Worm (Caenorhabditis elegans) whole organism, L2 larva: ENCODE results near the gene R09E12.9.

Source experiments
- C34F6.9 ChIP-seq: fragments of 150-350 bp; optimal IDR thresholded peaks from 2 replicates; lab custom pipeline; 2014; ENCODE audit warnings: missing biosample characterization, missing genetic modification characterization
- F13H6.1 ChIP-seq: sonication (generic microtip); optimal IDR thresholded peaks from 2 replicates; lab custom pipeline; 2016; ENCODE audit warnings: missing genetic modification characterization, missing compliant biosample characterization
- R02D3.7 ChIP-seq: fragments of 150-350 bp; optimal IDR thresholded peaks from 2 replicates; lab custom pipeline; 2014; ENCODE audit warnings: missing biosample characterization, missing genetic modification characterization
- Y55F3AM.14 ChIP-seq: fragments of 200-800 bp; sonication (Bioruptor generic); optimal IDR thresholded peaks from 2 replicates; lab custom pipeline; 2018; ENCODE audit warnings: mild to moderate bottlenecking, missing genetic modification characterization, missing compliant biosample characterization
- aly-2 ChIP-seq: fragments of 150-350 bp; optimal IDR thresholded peaks from 2 replicates; lab custom pipeline; 2014; ENCODE audit warnings: missing biosample characterization, missing genetic modification characterization
- ama-1 ChIP-seq: fragments of 150-350 bp; optimal IDR thresholded peaks from 2 replicates; lab custom pipeline; 2018; ENCODE audit warnings: inconsistent platforms
- blmp-1 ChIP-seq: sonication (generic microtip); optimal IDR thresholded peaks from 2 replicates; lab custom pipeline; 2017; ENCODE audit warnings: missing genetic modification characterization, mild to moderate bottlenecking, missing compliant biosample characterization, antibody characterized with exemption, moderate library complexity; ENCODE audit not compliant: insufficient read depth
- ceh-82 ChIP-seq: fragments of 150-350 bp; optimal IDR thresholded peaks from 2 replicates; lab custom pipeline; 2014; ENCODE audit warnings: missing biosample characterization, missing genetic modification characterization
- crh-2 ChIP-seq: sonication (generic microtip); optimal IDR thresholded peaks from 2 replicates; lab custom pipeline; 2017; ENCODE audit warnings: missing biosample characterization, missing genetic modification characterization
- dmd-4 ChIP-seq: sonication (generic microtip); optimal IDR thresholded peaks from 2 replicates; lab custom pipeline; 2017; ENCODE audit warnings: missing biosample characterization, missing genetic modification characterization
- egl-27 ChIP-seq: sonication (generic microtip); optimal IDR thresholded peaks from 3 replicates; lab custom pipeline; 2017; ENCODE audit warnings: missing biosample characterization, missing genetic modification reagents, missing genetic modification characterization
- elt-1 ChIP-seq: fragments of 150-350 bp; optimal IDR thresholded peaks from 2 replicates; lab custom pipeline; 2014; ENCODE audit warnings: missing biosample characterization, missing genetic modification characterization
- elt-3 ChIP-seq: sonication (generic microtip); optimal IDR thresholded peaks from 2 replicates; lab custom pipeline; 2017; ENCODE audit warnings: missing biosample characterization, missing genetic modification characterization
- fos-1 ChIP-seq: fragments of 150-350 bp; optimal IDR thresholded peaks from 2 replicates; lab custom pipeline; 2014; ENCODE audit warnings: missing biosample characterization, missing genetic modification characterization
- gmeb-1 ChIP-seq: fragments of 150-350 bp; optimal IDR thresholded peaks from 2 replicates; lab custom pipeline; 2014; ENCODE audit warnings: missing biosample characterization, missing genetic modification characterization
- lin-11 ChIP-seq: fragments of 150-350 bp; sonication (generic microtip); optimal IDR thresholded peaks from 2 replicates; lab custom pipeline; 2014; ENCODE audit warnings: missing biosample characterization, missing genetic modification characterization, inconsistent platforms, mixed read lengths
- lin-13 ChIP-seq: fragments of 150-350 bp; optimal IDR thresholded peaks from 2 replicates; lab custom pipeline; 2014; ENCODE audit warnings: missing biosample characterization, missing genetic modification reagents, missing genetic modification characterization
- lin-39 ChIP-seq: fragments of 150-350 bp; optimal IDR thresholded peaks from 2 replicates; lab custom pipeline; 2014; ENCODE audit warnings: missing biosample characterization, missing genetic modification reagents, missing genetic modification characterization
- lsy-2 ChIP-seq, 2 experiments: fragments of 150-350 bp in 1 of 2; sonication (generic microtip) in 1 of 2; optimal IDR thresholded peaks; 2 replicates each; lab custom pipeline; 2014 to 2017; ENCODE audit warnings: missing biosample characterization in 2 of 2, missing genetic modification characterization in 2 of 2
- mab-5 ChIP-seq: fragments of 150-350 bp; optimal IDR thresholded peaks from 2 replicates; lab custom pipeline; 2014; ENCODE audit warnings: missing biosample characterization, missing genetic modification characterization
- mbf-1 ChIP-seq: sonication (generic microtip); optimal IDR thresholded peaks from 2 replicates; lab custom pipeline; 2017; ENCODE audit warnings: missing biosample characterization, missing genetic modification characterization
- mdl-1 ChIP-seq, 2 experiments: fragments of 150-350 bp in 1 of 2; sonication (generic microtip) in 1 of 2; optimal IDR thresholded peaks; 2 replicates each; lab custom pipeline; 2017; ENCODE audit warnings: missing biosample characterization in 2 of 2, missing genetic modification characterization in 2 of 2
- nhr-10 ChIP-seq: sonication (generic microtip); optimal IDR thresholded peaks from 2 replicates; lab custom pipeline; 2017; ENCODE audit warnings: missing biosample characterization, missing genetic modification characterization
- nhr-12 ChIP-seq: fragments of 150-350 bp; optimal IDR thresholded peaks from 2 replicates; lab custom pipeline; 2014; ENCODE audit warnings: missing biosample characterization, missing genetic modification characterization
- nhr-129 ChIP-seq: fragments of 150-350 bp; optimal IDR thresholded peaks from 2 replicates; lab custom pipeline; 2014; ENCODE audit warnings: missing biosample characterization, missing genetic modification characterization
- nhr-21 ChIP-seq: fragments of 150-350 bp; optimal IDR thresholded peaks from 2 replicates; lab custom pipeline; 2014; ENCODE audit warnings: missing biosample characterization, missing genetic modification characterization
- nhr-23 ChIP-seq: fragments of 150-350 bp; optimal IDR thresholded peaks from 2 replicates; lab custom pipeline; 2014; ENCODE audit warnings: missing biosample characterization, missing genetic modification reagents, missing genetic modification characterization
- nhr-25 ChIP-seq: fragments of 150-350 bp; sonication (generic microtip); optimal IDR thresholded peaks from 3 replicates; lab custom pipeline; 2014; ENCODE audit warnings: missing biosample characterization, missing genetic modification characterization
- nhr-6 ChIP-seq: fragments of 150-350 bp; optimal IDR thresholded peaks from 2 replicates; lab custom pipeline; 2014; ENCODE audit warnings: missing biosample characterization, missing genetic modification characterization
- nhr-77 ChIP-seq: fragments of 150-350 bp; optimal IDR thresholded peaks from 2 replicates; lab custom pipeline; 2014; ENCODE audit warnings: missing biosample characterization, missing genetic modification characterization
- sem-4 ChIP-seq: fragments of 150-350 bp; optimal IDR thresholded peaks from 2 replicates; lab custom pipeline; 2014; ENCODE audit warnings: missing biosample characterization, missing genetic modification reagents, missing genetic modification characterization
- sma-3 ChIP-seq: sonication (generic microtip); optimal IDR thresholded peaks from 2 replicates; lab custom pipeline; 2016; ENCODE audit warnings: missing genetic modification reagents, missing genetic modification characterization, missing compliant biosample characterization
- sma-9 ChIP-seq, 2 experiments: fragments of 150-350 bp in 1 of 2; sonication (generic microtip) in 1 of 2; optimal IDR thresholded peaks; 2 replicates each; lab custom pipeline; 2014 to 2016; ENCODE audit warnings: missing genetic modification characterization in 2 of 2, mild to moderate bottlenecking in 1 of 2, missing biosample characterization in 1 of 2, missing compliant biosample characterization in 1 of 2, missing genetic modification reagents in 1 of 2, moderate library complexity in 1 of 2
- snpc-4 ChIP-seq: fragments of 150-350 bp; optimal IDR thresholded peaks from 2 replicates; lab custom pipeline; 2014; ENCODE audit warnings: missing biosample characterization, missing genetic modification characterization
- unc-39 ChIP-seq: fragments of 150-350 bp; optimal IDR thresholded peaks from 2 replicates; lab custom pipeline; 2014; ENCODE audit warnings: missing biosample characterization, missing genetic modification characterization
- unc-55 ChIP-seq: fragments of 150-350 bp; sonication (generic microtip); optimal IDR thresholded peaks from 3 replicates; lab custom pipeline; 2014; ENCODE audit warnings: missing biosample characterization, missing genetic modification reagents, missing genetic modification characterization
- unc-62 ChIP-seq: fragments of 150-350 bp; optimal IDR thresholded peaks from 2 replicates; lab custom pipeline; 2014; ENCODE audit warnings: missing biosample characterization, missing genetic modification reagents, missing genetic modification characterization
- ztf-1 ChIP-seq: fragments of 200-800 bp; sonication (Bioruptor generic); conservative IDR thresholded peaks from 2 replicates; pipeline ENCODE4 v1.3.6; 2022; ENCODE audit warnings: missing genetic modification characterization, missing compliant biosample characterization
- ztf-11 ChIP-seq: sonication (generic microtip); optimal IDR thresholded peaks from 2 replicates; lab custom pipeline; 2017; ENCODE audit warnings: missing biosample characterization, missing genetic modification characterization
- ztf-4 ChIP-seq: fragments of 150-350 bp; optimal IDR thresholded peaks from 2 replicates; lab custom pipeline; 2014; ENCODE audit warnings: missing biosample characterization, missing genetic modification characterization

R09E12.9 gene

ce11 chrV:731330-731729 lies 46.1 kb upstream of the R09E12.9 start:
- TF ChIP-seq unc-39 (tag; lab: Kevin White, UChicago) = no peak
- peak; percentile 82 for TF ChIP-seq ama-1 (lab: Kevin White, UChicago)
- TF ChIP-seq fos-1 (tag; lab: Kevin White, UChicago) = peak; percentile 83
- TF ChIP-seq egl-27 = peak; percentile 74
- TF ChIP-seq nhr-129 = peak; percentile 96
- TF ChIP-seq F13H6.1 = peak; percentile 97
- peak; percentile 94 for TF ChIP-seq Y55F3AM.14 (GFP tag; lab: Kevin White, UChicago)
- no peak for TF ChIP-seq ceh-82 (tag; lab: Kevin White, UChicago)
- peak; percentile 62 for TF ChIP-seq mab-5 (tag; lab: Kevin White, UChicago)
- peak; percentile 82 for TF ChIP-seq gmeb-1
- TF ChIP-seq dmd-4 (tag; lab: Kevin White, UChicago) = no peak
- peak; percentile 94 for TF ChIP-seq crh-2 (tag; lab: Kevin White, UChicago)
- TF ChIP-seq unc-62 (GFP tag; lab: Kevin White, UChicago) = peak; percentile 11
- TF ChIP-seq lin-13 (GFP tag; lab: Kevin White, UChicago) = peak; percentile 33
- TF ChIP-seq nhr-25 (tag; lab: Kevin White, UChicago) = peak; percentile 85
- peak; percentile 42 for TF ChIP-seq snpc-4
- peak; percentile 97 to 98 for TF ChIP-seq mdl-1 (tag; optimal IDR thresholded peaks at IDR 0.05; lab: Kevin White, UChicago)
- no peak for TF ChIP-seq lin-11
- TF ChIP-seq sma-3 (GFP tag; lab: Kevin White, UChicago) = peak; percentile 97
- peak; percentile 39 for TF ChIP-seq nhr-77 (tag; lab: Kevin White, UChicago)
- peak; percentile 95 for TF ChIP-seq nhr-21 (tag; lab: Kevin White, UChicago)
- no peak for TF ChIP-seq elt-3 (tag; lab: Kevin White, UChicago)
- TF ChIP-seq nhr-12 (tag; lab: Kevin White, UChicago) = no peak
- TF ChIP-seq C34F6.9 (tag; lab: Kevin White, UChicago) = peak; percentile 51
- TF ChIP-seq sem-4 (tag; lab: Kevin White, UChicago) = peak; percentile 48
- TF ChIP-seq ztf-4 (tag; lab: Kevin White, UChicago) = peak; percentile 89
- TF ChIP-seq elt-1 = no peak
- no peak for TF ChIP-seq ztf-1 (GFP tag; lab: Robert Waterston, UW)
- peak; percentile 99 for TF ChIP-seq sma-9 (GFP tag; optimal IDR thresholded peaks at IDR 0.05; lab: Kevin White, UChicago)
- TF ChIP-seq sma-9 (tag; optimal IDR thresholded peaks at IDR 0.05; lab: Kevin White, UChicago) = peak; percentile 46
- TF ChIP-seq lsy-2 (tag; optimal IDR thresholded peaks at IDR 0.05; lab: Kevin White, UChicago) = peak in 1 of 2 experiments; percentile 80
- peak; percentile 13 for TF ChIP-seq nhr-10
- TF ChIP-seq blmp-1 (tag; lab: Kevin White, UChicago) = peak; percentile 14
- TF ChIP-seq nhr-6 (tag; lab: Kevin White, UChicago) = peak; percentile 49
- TF ChIP-seq, all 48 proteins: peak for 25

- TF ChIP-seq sma-3 (GFP tag; lab: Kevin White, UChicago) (no peak), ztf-11 (tag; lab: Kevin White, UChicago) (no peak), dmd-4 (tag; lab: Kevin White, UChicago) (no peak), C34F6.9 (tag; lab: Kevin White, UChicago) (no peak), sem-4 (tag; lab: Kevin White, UChicago) (no peak), aly-2 (tag; lab: Kevin White, UChicago) (no peak), unc-39 (tag; lab: Kevin White, UChicago) (no peak), ama-1 (lab: Kevin White, UChicago) (no peak), snpc-4 (no peak), nhr-10 (no peak), egl-27 (no peak), gmeb-1 (no peak)
Observed at ce11 chrV:736171-736570, 41.2 kb upstream of the R09E12.9 start, which contains the start of gene srj-25. Gene srj-25 (minus strand): TSS chrV:736271.

- TF ChIP-seq lsy-2 (tag; optimal IDR thresholded peaks at IDR 0.05; lab: Kevin White, UChicago) (no peak), dmd-4 (tag; lab: Kevin White, UChicago) (no peak), nhr-25 (tag; lab: Kevin White, UChicago) (no peak), ama-1 (lab: Kevin White, UChicago) (no peak), ztf-4 (tag; lab: Kevin White, UChicago) (no peak)
Observed at ce11 chrV:738770-739169, 38.6 kb upstream of the R09E12.9 start, which contains the start of gene srj-24. Gene srj-24 (minus strand): TSS chrV:738870.

- TF ChIP-seq nhr-12 (tag; lab: Kevin White, UChicago) (no peak), mab-5 (tag; lab: Kevin White, UChicago) (no peak), sma-9 (GFP tag; optimal IDR thresholded peaks at IDR 0.05; lab: Kevin White, UChicago) (no peak), sma-9 (tag; optimal IDR thresholded peaks at IDR 0.05; lab: Kevin White, UChicago) (no peak), C34F6.9 (tag; lab: Kevin White, UChicago) (no peak), unc-55 (no peak), egl-27 (no peak), nhr-23 (tag; lab: Kevin White, UChicago) (no peak), nhr-77 (tag; lab: Kevin White, UChicago) (no peak), fos-1 (tag; lab: Kevin White, UChicago) (no peak), lin-11 (no peak), mbf-1 (tag; lab: Kevin White, UChicago) (no peak), nhr-10 (no peak), ztf-4 (tag; lab: Kevin White, UChicago) (no peak), lin-13 (GFP tag; lab: Kevin White, UChicago) (no peak), ztf-1 (GFP tag; lab: Robert Waterston, UW) (no peak), crh-2 (tag; lab: Kevin White, UChicago) (no peak), unc-62 (GFP tag; lab: Kevin White, UChicago) (no peak), sma-3 (GFP tag; lab: Kevin White, UChicago) (no peak), lin-39 (tag; lab: Kevin White, UChicago) (no peak), R02D3.7 (tag; lab: Kevin White, UChicago) (no peak)
Observed at ce11 chrV:741820-742219, 35.6 kb upstream of the R09E12.9 start, which contains the start of gene C05E4.7. Gene C05E4.7 (plus strand): TSS chrV:742120.
